Worm (Caenorhabditis elegans): ENCODE data around the gene him-18.
A peak's percentile ranks its signal among the peaks of the same experiment; 100 is the strongest.
"Not testable (repeated sequence)": the region's sequence is repeated elsewhere in the genome, so short reads cannot be mapped to it uniquely, and the experiment has no call there.

him-18 gene

ce11 chrIII:4748666-4749065 is 33.7 kb upstream of the him-18 start:
- TF ChIP-seq unc-55 (GFP tag; optimal IDR thresholded peaks at IDR 0.05) (no peak), nhr-129 (tag; optimal IDR thresholded peaks at IDR 0.05) (no peak), elt-3 (tag; optimal IDR thresholded peaks at IDR 0.05) (no peak), ZK546.5 (tag; optimal IDR thresholded peaks at IDR 0.05) (no peak), skn-1 (tag; optimal IDR thresholded peaks at IDR 0.05) (no peak), nhr-23 (tag; optimal IDR thresholded peaks at IDR 0.05) (no peak), mdl-1 (tag; optimal IDR thresholded peaks at IDR 0.05) (no peak), lin-13 (GFP tag; optimal IDR thresholded peaks at IDR 0.05) (no peak), blmp-1 (tag; optimal IDR thresholded peaks at IDR 0.05; ENCODE audit: insufficient read depth) (no peak), nhr-25 (tag; optimal IDR thresholded peaks at IDR 0.05) (no peak), unc-62 (GFP tag; optimal IDR thresholded peaks at IDR 0.05) (no peak), zag-1 (tag; optimal IDR thresholded peaks at IDR 0.05) (no peak), nhr-237 (tag; optimal IDR thresholded peaks at IDR 0.05) (no peak), ztf-1 (GFP tag; conservative IDR thresholded peaks at IDR 0.05) (no peak), lsy-2 (tag; optimal IDR thresholded peaks at IDR 0.05) (no peak), alr-1 (tag; optimal IDR thresholded peaks at IDR 0.05) (no peak)

ce11 chrIII:4748109-4748508 is 33.1 kb upstream of the him-18 start, which contains the start of gene col-89:
TSS of gene col-89 (plus strand) at chrIII:4748127.
- TF ChIP-seq zag-1 (tag; optimal IDR thresholded peaks at IDR 0.05): no peak

ce11 chrIII:4745934-4746333 is 30.9 kb upstream of the him-18 start, which contains the start of gene F17C8.6:
TSS of gene F17C8.6 (minus strand) at chrIII:4746034.
- no peak for TF ChIP-seq nhr-77 (tag; optimal IDR thresholded peaks at IDR 0.05)
- TF ChIP-seq ceh-16 (tag; optimal IDR thresholded peaks at IDR 0.05): no peak
- no peak for TF ChIP-seq mab-5 (tag; optimal IDR thresholded peaks at IDR 0.05)
- TF ChIP-seq unc-39 (tag; optimal IDR thresholded peaks at IDR 0.05): no peak
- TF ChIP-seq mbf-1 (tag; optimal IDR thresholded peaks at IDR 0.05): no peak
- TF ChIP-seq nhr-6 (tag; optimal IDR thresholded peaks at IDR 0.05): no peak
- TF ChIP-seq elt-3 (tag; optimal IDR thresholded peaks at IDR 0.05): no peak
- TF ChIP-seq ceh-82 (tag; optimal IDR thresholded peaks at IDR 0.05): no peak
- TF ChIP-seq nhr-12 (tag; optimal IDR thresholded peaks at IDR 0.05): no peak
- no peak for TF ChIP-seq R02D3.7 (tag; optimal IDR thresholded peaks at IDR 0.05)
- no peak for TF ChIP-seq nhr-10 (tag; optimal IDR thresholded peaks at IDR 0.05)
- no peak for TF ChIP-seq F13H6.1 (tag; optimal IDR thresholded peaks at IDR 0.05)
- TF ChIP-seq lin-13 (GFP tag; optimal IDR thresholded peaks at IDR 0.05): no peak
- no peak for TF ChIP-seq unc-62 (GFP tag; optimal IDR thresholded peaks at IDR 0.05)
- TF ChIP-seq alr-1 (tag; optimal IDR thresholded peaks at IDR 0.05): no peak
- TF ChIP-seq lsy-2 (tag; optimal IDR thresholded peaks at IDR 0.05): no peak
- TF ChIP-seq C34F6.9 (tag; optimal IDR thresholded peaks at IDR 0.05): no peak
- TF ChIP-seq sem-4 (tag; optimal IDR thresholded peaks at IDR 0.05): no peak

DNA sequence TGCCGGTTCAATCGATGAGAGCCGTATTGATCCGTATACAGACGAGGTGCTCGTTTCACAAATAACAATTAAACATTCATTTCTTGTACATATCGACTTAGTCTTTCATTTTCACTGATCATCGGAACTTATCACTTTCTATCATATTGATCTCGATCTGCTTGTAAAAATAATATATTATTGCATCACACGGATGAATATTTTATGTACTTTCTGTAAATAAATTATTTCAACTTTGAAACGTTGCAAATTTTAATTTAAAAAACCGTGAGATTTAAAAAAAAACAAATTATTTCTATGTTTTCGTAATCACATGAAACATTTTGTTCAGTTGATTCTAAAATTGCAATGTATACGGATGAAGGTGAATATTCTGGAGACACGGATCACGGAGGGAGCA is 27.6 kb upstream of the him-18 start, which contains the start of gene twk-6:
twk-6 (plus strand) TSS at position 301 of the 400 bp plus-strand sequence.
- TF ChIP-seq alr-1 (tag; optimal IDR thresholded peaks at IDR 0.05); ztf-4 (tag; optimal IDR thresholded peaks at IDR 0.05); sma-3 (GFP tag; optimal IDR thresholded peaks at IDR 0.05): not testable (repeated sequence)

DNA sequence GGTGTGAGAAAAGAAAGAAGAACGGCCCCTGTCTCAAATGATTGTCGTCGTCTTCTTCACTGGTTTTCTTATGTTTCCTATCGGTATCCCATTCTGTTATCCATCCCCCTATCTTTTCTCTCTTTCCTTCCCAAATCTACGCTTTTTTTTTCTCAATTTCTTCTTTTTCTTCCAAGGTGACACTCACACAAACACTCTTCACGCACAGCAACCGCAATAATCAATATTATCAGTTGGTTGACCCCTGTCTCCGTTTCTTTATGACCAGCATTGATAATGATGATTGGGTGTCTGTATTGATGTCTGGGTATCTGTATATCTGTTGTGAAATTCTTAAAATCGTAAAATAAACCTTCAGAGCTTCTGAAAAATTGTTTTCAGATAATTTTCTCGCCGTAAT is 25.8 kb upstream of the him-18 start:
- TF ChIP-seq F13H6.1 (tag; optimal IDR thresholded peaks at IDR 0.05): no peak
- TF ChIP-seq unc-62 (GFP tag; optimal IDR thresholded peaks at IDR 0.05): no peak
- TF ChIP-seq unc-55 (GFP tag; optimal IDR thresholded peaks at IDR 0.05): no peak
- TF ChIP-seq lin-11 (tag; optimal IDR thresholded peaks at IDR 0.05): no peak
- TF ChIP-seq sma-9 (GFP tag; optimal IDR thresholded peaks at IDR 0.05): no peak
- TF ChIP-seq sma-9 (tag; optimal IDR thresholded peaks at IDR 0.05): no peak
- TF ChIP-seq lsy-2 (tag; optimal IDR thresholded peaks at IDR 0.05): peak in 1 of 2 experiments; percentile 28
- TF ChIP-seq elt-3 (tag; optimal IDR thresholded peaks at IDR 0.05): no peak
- peak; percentile 29 for TF ChIP-seq crh-2 (tag; optimal IDR thresholded peaks at IDR 0.05)
- TF ChIP-seq dmd-4 (tag; optimal IDR thresholded peaks at IDR 0.05): no peak
- TF ChIP-seq egl-27 (tag; optimal IDR thresholded peaks at IDR 0.05): no peak
- no peak for TF ChIP-seq nhr-21 (tag; optimal IDR thresholded peaks at IDR 0.05)
- no peak for TF ChIP-seq Y55F3AM.14 (GFP tag; optimal IDR thresholded peaks at IDR 0.05)
- no peak for TF ChIP-seq R02D3.7 (tag; optimal IDR thresholded peaks at IDR 0.05)
- peak; percentile 27 for TF ChIP-seq nhr-129 (tag; optimal IDR thresholded peaks at IDR 0.05)
- TF ChIP-seq peb-1 (tag; optimal IDR thresholded peaks at IDR 0.05): no peak
- TF ChIP-seq snpc-4 (tag; optimal IDR thresholded peaks at IDR 0.05): no peak
- TF ChIP-seq mdl-1 (tag; optimal IDR thresholded peaks at IDR 0.05): no peak
- TF ChIP-seq fos-1 (tag; optimal IDR thresholded peaks at IDR 0.05): peak; percentile 78

Data from whole organism, L2 larva.